Worm (Caenorhabditis elegans) whole organism, young adult: ENCODE measurements around the gene R04F11.2.

ENCODE experiments used
- F23B12.7 ChIP-seq: sonication (generic microtip); optimal IDR thresholded peaks from 2 replicates; lab custom pipeline; 2017; ENCODE audit warnings: missing genetic modification characterization, mild to moderate bottlenecking, missing compliant biosample characterization, antibody characterized with exemption, moderate library complexity; ENCODE audit not compliant: insufficient read depth
- Y67H2A.10 ChIP-seq: fragments of 200-800 bp; sonication (Bioruptor generic); conservative IDR thresholded peaks from 2 replicates; pipeline ENCODE4 v1.3.6; 2022; ENCODE audit warnings: missing genetic modification reagents, missing genetic modification characterization, missing compliant biosample characterization
- bed-1 ChIP-seq: fragments of 200-800 bp; sonication (Bioruptor generic); IDR thresholded peaks from 2 replicates; pipeline ENCODE4 v1.3.6; 2022; ENCODE audit warnings: missing genetic modification reagents, missing genetic modification characterization, missing compliant biosample characterization
- ceh-100 ChIP-seq: fragments of 200-800 bp; sonication (Bioruptor generic); IDR thresholded peaks from 2 replicates; pipeline ENCODE4 v1.3.6; 2022; ENCODE audit warnings: missing genetic modification reagents, missing genetic modification characterization, missing compliant biosample characterization
- ceh-58 ChIP-seq: fragments of 200-800 bp; sonication (Bioruptor generic); IDR thresholded peaks from 2 replicates; pipeline ENCODE4 v1.3.6; 2022; ENCODE audit warnings: missing genetic modification characterization, missing compliant biosample characterization
- dpl-1 ChIP-seq: fragments of 150-350 bp; optimal IDR thresholded peaks from 2 replicates; lab custom pipeline; 2014; ENCODE audit warnings: missing biosample characterization, missing genetic modification reagents, missing genetic modification characterization
- mes-4 ChIP-seq: sonication (generic microtip); optimal IDR thresholded peaks from 2 replicates; lab custom pipeline; 2016; ENCODE audit warnings: missing genotype, missing genetic modification characterization, missing compliant biosample characterization
- pha-4 ChIP-seq: fragments of 150-350 bp; sonication (generic microtip); optimal IDR thresholded peaks from 2 replicates; lab custom pipeline; 2014; ENCODE audit warnings: missing biosample characterization, missing genetic modification reagents, missing genetic modification characterization
- rcor-1 ChIP-seq: fragments of 200-800 bp; sonication (Bioruptor generic); IDR thresholded peaks from 2 replicates; pipeline ENCODE4 v1.3.6; 2022; ENCODE audit warnings: missing genetic modification reagents, missing genetic modification characterization, missing compliant biosample characterization
- rpc-1 ChIP-seq, 2 experiments: fragments of 150-350 bp in 1 of 2; sonication (generic microtip) in 1 of 2; optimal IDR thresholded peaks; 2 replicates each; lab custom pipeline; 2014 to 2018; ENCODE audit warnings: missing biosample characterization in 1 of 2, missing genetic modification characterization in 1 of 2, missing genetic modification reagents in 1 of 2, missing genotype in 1 of 2
- snpc-4 ChIP-seq, 5 experiments: fragments of 150-350 bp in 1 of 5; sonication (generic microtip) in 4 of 5; optimal IDR thresholded peaks; 2 replicates each; lab custom pipeline; 2014 to 2018; ENCODE audit warnings: missing genetic modification characterization in 5 of 5, missing biosample characterization in 3 of 5, antibody characterized with exemption in 2 of 5, mild to moderate bottlenecking in 2 of 5, missing compliant biosample characterization in 2 of 5, missing genotype in 2 of 5, moderate library complexity in 2 of 5, missing genetic modification reagents in 1 of 5

ce11 chrV:12296122-12296521 lies 22.1 kb upstream of the R04F11.2 start:
- TF ChIP-seq F23B12.7 (tag; lab: Kevin White, UChicago) (no peak), bed-1 (GFP tag; lab: Robert Waterston, UW) (no peak), dpl-1 (GFP tag; lab: Kevin White, UChicago) (no peak), pha-4 (tag; lab: Kevin White, UChicago) (no peak), mes-4 (tag; lab: Kevin White, UChicago) (no peak), rpc-1 (optimal IDR thresholded peaks at IDR 0.05; lab: Kevin White, UChicago) (no peak), rpc-1 (tag; optimal IDR thresholded peaks at IDR 0.05; lab: Kevin White, UChicago) (no peak), ceh-58 (GFP tag; lab: Robert Waterston, UW) (no peak), snpc-4 (GFP tag; optimal IDR thresholded peaks at IDR 0.05; lab: Kevin White, UChicago) (no peak), snpc-4 (tag; optimal IDR thresholded peaks at IDR 0.05; lab: Kevin White, UChicago) (no peak), rcor-1 (GFP tag; lab: Robert Waterston, UW) (no peak), Y67H2A.10 (GFP tag; lab: Robert Waterston, UW) (no peak), ceh-100 (no peak)
